Worm (Caenorhabditis elegans): ENCODE results near the gene T11F9.21.

T11F9.21 gene

DNA sequence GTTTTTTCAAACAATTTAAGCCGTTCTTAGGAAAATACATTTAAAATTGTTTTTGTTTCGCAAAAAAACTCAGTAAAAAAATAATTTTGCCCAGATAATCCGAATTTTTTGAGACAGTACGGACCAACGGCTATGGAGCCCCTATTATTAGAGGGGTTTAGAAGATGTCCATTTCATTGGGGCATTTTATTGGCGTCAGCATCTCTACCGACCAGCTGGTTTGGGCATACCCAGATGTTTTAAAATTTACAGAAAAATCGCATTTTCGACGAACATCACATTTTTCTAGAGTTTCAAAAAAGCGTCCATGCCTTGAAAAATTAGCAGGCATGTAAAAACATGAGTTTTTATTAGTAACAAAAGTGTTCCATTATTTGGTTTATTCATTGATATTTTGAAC, 48.7 kb downstream of the T11F9.21 start (continued):
- TF ChIP-seq fkh-3 (tag; optimal IDR thresholded peaks at IDR 0.05) (no peak), ceh-40 (GFP tag; IDR thresholded peaks at IDR 0.05) (no peak), tlf-1 (GFP tag; optimal IDR thresholded peaks at IDR 0.05) (no peak), ets-4 (GFP tag; optimal IDR thresholded peaks at IDR 0.05) (no peak), T07F8.4 (tag; optimal IDR thresholded peaks at IDR 0.05) (no peak), ztf-3 (GFP tag; optimal IDR thresholded peaks at IDR 0.05) (no peak), F22D6.2 (tag; optimal IDR thresholded peaks at IDR 0.05) (no peak), nhr-80 (tag; optimal IDR thresholded peaks at IDR 0.05) (no peak), ztf-28 (GFP tag; IDR thresholded peaks at IDR 0.05) (0 out of 2 replicates have a peak, but pooled peaks have one; percentile 54), K12H6.12 (tag; optimal IDR thresholded peaks at IDR 0.05) (no peak), F57A8.1 (GFP tag; optimal IDR thresholded peaks at IDR 0.05) (no peak), ZK185.1 (tag; optimal IDR thresholded peaks at IDR 0.05; ENCODE audit: poor library complexity, severe bottlenecking) (no peak), aptf-3 (GFP tag; IDR thresholded peaks at IDR 0.05) (no peak), let-526 (GFP tag; IDR thresholded peaks at IDR 0.05) (no peak), F49E8.2 (tag; optimal IDR thresholded peaks at IDR 0.05; ENCODE audit: insufficient read depth) (no peak), rcor-1 (GFP tag; IDR thresholded peaks at IDR 0.05) (no peak), nhr-120 (GFP tag; IDR thresholded peaks at IDR 0.05) (no peak), nfyb-1 (GFP tag; IDR thresholded peaks at IDR 0.05) (no peak; the same call in 1 of the 2 replicates), D2030.7 (GFP tag; IDR thresholded peaks at IDR 0.05) (no peak), nhr-27 (tag; optimal IDR thresholded peaks at IDR 0.05) (no peak), ztf-6 (GFP tag; IDR thresholded peaks at IDR 0.05) (no peak), B0019.2 (GFP tag; conservative IDR thresholded peaks at IDR 0.05) (no peak), dpl-1 (GFP tag; optimal IDR thresholded peaks at IDR 0.05) (no peak), Y79H2A.3 (GFP tag; conservative IDR thresholded peaks at IDR 0.05) (no peak), rpc-1 (optimal IDR thresholded peaks at IDR 0.05) (no peak), rpc-1 (tag; optimal IDR thresholded peaks at IDR 0.05) (no peak), hlh-26 (GFP tag; conservative IDR thresholded peaks at IDR 0.05) (no peak), tbp1 (GFP tag; optimal IDR thresholded peaks at IDR 0.05) (no peak), madf-6 (GFP tag; IDR thresholded peaks at IDR 0.05) (no peak), repo-1 (tag; optimal IDR thresholded peaks at IDR 0.05) (no peak), bed-1 (GFP tag; IDR thresholded peaks at IDR 0.05) (0 out of 2 replicates have a peak, but pooled peaks have one; percentile 46), bed-2 (GFP tag; IDR thresholded peaks at IDR 0.05) (no peak), hmg-1.2 (GFP tag; IDR thresholded peaks at IDR 0.05) (no peak), zim-3 (tag; optimal IDR thresholded peaks at IDR 0.05) (no peak), K11D2.4 (GFP tag; IDR thresholded peaks at IDR 0.05) (peak; percentile 43; the same call in 1 of the 2 replicates), ceh-27 (GFP tag; optimal IDR thresholded peaks at IDR 0.05) (no peak), xnd-1 (tag; optimal IDR thresholded peaks at IDR 0.05) (no peak), snpc-1.1 (tag; optimal IDR thresholded peaks at IDR 0.05; ENCODE audit: insufficient read depth) (no peak), lag-1 (GFP tag; IDR thresholded peaks at IDR 0.05) (no peak), ztf-25 (GFP tag; IDR thresholded peaks at IDR 0.05) (peak; percentile 67; the same call in 1 of the 2 replicates), mel-28 (tag; optimal IDR thresholded peaks at IDR 0.05; ENCODE audit: borderline replicate concordance) (no peak), unc-130 (GFP tag; optimal IDR thresholded peaks at IDR 0.05) (no peak), mes-4 (tag; optimal IDR thresholded peaks at IDR 0.05) (no peak), madf-8 (GFP tag; conservative IDR thresholded peaks at IDR 0.05) (no peak), Y56A3A.18 (GFP tag; IDR thresholded peaks at IDR 0.05) (no peak), F52B5.7 (tag; optimal IDR thresholded peaks at IDR 0.05) (peak; percentile 76), F37B4.10 (GFP tag; IDR thresholded peaks at IDR 0.05) (no peak), lin-26 (GFP tag; IDR thresholded peaks at IDR 0.05) (no peak), hrde-1 (tag; optimal IDR thresholded peaks at IDR 0.05; ENCODE audit: borderline replicate concordance) (no peak), madf-3 (GFP tag; IDR thresholded peaks at IDR 0.05) (0 out of 2 replicates have a peak, but pooled peaks have one; percentile 38)
